Fruit fly (Drosophila melanogaster) S2 (cell line): ENCODE results near the gene IntS4.

Experiments
- CG8478 ChIP-seq: fragments of >200 bp; optimal IDR thresholded peaks from 2 replicates; lab custom pipeline; 2018
- CTCF ChIP-seq, 2 experiments: fragments of >200 bp; optimal IDR thresholded peaks; 2 replicates each; lab custom pipeline; 2018

- TF ChIP-seq CG8478 (no peak), CTCF (optimal IDR thresholded peaks at IDR 0.05; lab: Kevin White, UChicago) (no peak)
Observed at dm6 chrX:8538993-8539392, 19.6 kb downstream of the IntS4 start.
